Fruit fly (Drosophila melanogaster): ENCODE data around the gene lmgA.

Gene lmgA

DNA sequence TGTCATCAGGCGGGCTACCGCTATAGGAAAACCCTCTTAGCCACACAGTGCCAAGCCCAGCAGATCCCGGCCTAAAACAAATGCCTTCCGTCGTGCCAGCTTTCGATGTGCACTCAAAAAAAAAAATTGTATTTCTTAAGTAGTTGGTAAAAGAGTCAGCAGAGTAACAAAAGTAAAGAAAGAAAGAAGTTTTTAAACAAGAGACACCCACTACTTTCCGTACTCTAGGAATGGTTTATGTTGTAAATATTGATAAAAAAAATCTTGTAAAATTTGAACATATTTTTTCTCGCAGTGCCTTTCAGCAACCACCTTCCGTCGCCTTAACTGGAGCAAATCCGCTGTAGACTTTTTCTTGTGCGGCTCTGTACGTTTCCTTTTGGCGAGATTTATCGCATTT lies 44.5 kb upstream of the lmgA start (continued):
- TF ChIP-seq CG4318 (GFP tag; optimal IDR thresholded peaks at IDR 0.05) (no peak), CG7368 (GFP tag; optimal IDR thresholded peaks at IDR 0.05) (peak; percentile 29), CG32006 (GFP tag; optimal IDR thresholded peaks at IDR 0.05) (peak; percentile 55), dsx (GFP tag; optimal IDR thresholded peaks at IDR 0.05; ENCODE audit: poor library complexity, severe bottlenecking) (peak; percentile 57), svp (GFP tag) (peak; percentile 70), cyc (GFP tag; optimal IDR thresholded peaks at IDR 0.05) (peak; percentile 52), CG3919 (GFP tag; optimal IDR thresholded peaks at IDR 0.05) (peak; percentile 69), ss (GFP tag; optimal IDR thresholded peaks at IDR 0.05) (peak; percentile 37 to 56), Eip93F (GFP tag; optimal IDR thresholded peaks at IDR 0.05) (no peak), Blimp-1 (GFP tag; optimal IDR thresholded peaks at IDR 0.05) (no peak), CG10669 (GFP tag; optimal IDR thresholded peaks at IDR 0.05) (peak; percentile 56), net (GFP tag; optimal IDR thresholded peaks at IDR 0.05) (peak; percentile 32)

DNA sequence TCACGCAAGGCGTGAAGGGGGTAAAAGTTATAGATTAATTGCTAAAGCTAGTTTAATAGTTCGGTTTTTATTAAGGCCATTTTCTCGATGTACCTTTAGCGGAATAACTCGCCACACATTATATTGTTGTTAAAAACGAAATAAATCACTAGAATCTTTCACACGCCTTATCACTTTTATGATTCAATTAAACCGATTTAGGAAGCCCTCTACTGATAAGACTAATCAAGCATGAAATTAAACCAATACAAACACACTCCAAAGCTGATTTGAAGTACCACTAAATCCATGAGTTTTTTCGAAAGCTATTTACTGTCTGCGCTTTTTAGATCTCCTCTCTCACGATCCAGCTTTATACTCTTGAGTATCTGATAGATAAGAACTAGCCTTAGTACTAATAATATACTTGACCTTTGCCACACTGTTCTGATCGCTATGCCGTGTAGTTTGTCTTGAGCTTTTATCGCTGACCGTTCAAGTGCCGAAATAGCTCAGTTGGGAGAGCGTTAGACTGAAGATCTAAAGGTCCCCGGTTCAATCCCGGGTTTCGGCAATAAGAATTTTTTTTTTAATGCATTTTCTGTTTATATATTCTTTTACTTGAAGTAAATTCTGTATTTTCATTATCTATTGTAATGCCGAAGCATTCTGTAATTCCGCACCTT lies 42.1 kb upstream of the lmgA start:
- TF ChIP-seq Hr39 (GFP tag; optimal IDR thresholded peaks at IDR 0.05): no peak
- peak; percentile 89 for TF ChIP-seq svp (GFP tag)

DNA sequence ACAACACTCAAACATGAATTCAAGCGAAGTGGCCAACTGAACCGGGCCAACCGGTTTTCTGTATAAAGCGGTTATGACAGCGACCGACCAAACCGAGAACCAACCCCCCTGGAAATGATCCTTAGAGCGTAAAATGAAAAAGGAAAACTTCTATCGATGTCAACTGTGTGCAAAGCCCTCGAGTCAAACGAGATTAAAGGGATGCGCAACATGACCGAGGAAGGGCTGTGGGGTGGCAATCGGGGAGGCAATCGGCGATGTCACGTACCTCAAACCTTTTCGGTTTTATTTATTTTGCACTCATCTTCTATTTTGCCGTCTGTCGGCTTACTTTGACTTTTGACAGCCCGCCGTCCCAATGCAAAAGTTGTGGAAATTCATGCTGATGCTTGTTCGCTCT lies 27.8 kb upstream of the lmgA start:
- TF ChIP-seq Ets96B (tag; optimal IDR thresholded peaks at IDR 0.05): no peak
- no peak for TF ChIP-seq eg (GFP tag; IDR thresholded peaks at IDR 0.05)
- no peak for TF ChIP-seq Eip75B (GFP tag; optimal IDR thresholded peaks at IDR 0.05)
- TF ChIP-seq ss (GFP tag; optimal IDR thresholded peaks at IDR 0.05): no peak
- no peak for TF ChIP-seq Hr38 (GFP tag; optimal IDR thresholded peaks at IDR 0.05)
- TF ChIP-seq CG6854 (GFP tag; optimal IDR thresholded peaks at IDR 0.05): no peak
- TF ChIP-seq esn (GFP tag; optimal IDR thresholded peaks at IDR 0.05): no peak
- TF ChIP-seq cyc (GFP tag; optimal IDR thresholded peaks at IDR 0.05): no peak
- no peak for TF ChIP-seq topi (GFP tag; optimal IDR thresholded peaks at IDR 0.05)
- TF ChIP-seq pdm3 (GFP tag; optimal IDR thresholded peaks at IDR 0.05): no peak
- TF ChIP-seq CG6276 (GFP tag; optimal IDR thresholded peaks at IDR 0.05): no peak
- no peak for TF ChIP-seq acj6 (GFP tag; optimal IDR thresholded peaks at IDR 0.05)
- TF ChIP-seq CG34406 (GFP tag; optimal IDR thresholded peaks at IDR 0.05): no peak

DNA sequence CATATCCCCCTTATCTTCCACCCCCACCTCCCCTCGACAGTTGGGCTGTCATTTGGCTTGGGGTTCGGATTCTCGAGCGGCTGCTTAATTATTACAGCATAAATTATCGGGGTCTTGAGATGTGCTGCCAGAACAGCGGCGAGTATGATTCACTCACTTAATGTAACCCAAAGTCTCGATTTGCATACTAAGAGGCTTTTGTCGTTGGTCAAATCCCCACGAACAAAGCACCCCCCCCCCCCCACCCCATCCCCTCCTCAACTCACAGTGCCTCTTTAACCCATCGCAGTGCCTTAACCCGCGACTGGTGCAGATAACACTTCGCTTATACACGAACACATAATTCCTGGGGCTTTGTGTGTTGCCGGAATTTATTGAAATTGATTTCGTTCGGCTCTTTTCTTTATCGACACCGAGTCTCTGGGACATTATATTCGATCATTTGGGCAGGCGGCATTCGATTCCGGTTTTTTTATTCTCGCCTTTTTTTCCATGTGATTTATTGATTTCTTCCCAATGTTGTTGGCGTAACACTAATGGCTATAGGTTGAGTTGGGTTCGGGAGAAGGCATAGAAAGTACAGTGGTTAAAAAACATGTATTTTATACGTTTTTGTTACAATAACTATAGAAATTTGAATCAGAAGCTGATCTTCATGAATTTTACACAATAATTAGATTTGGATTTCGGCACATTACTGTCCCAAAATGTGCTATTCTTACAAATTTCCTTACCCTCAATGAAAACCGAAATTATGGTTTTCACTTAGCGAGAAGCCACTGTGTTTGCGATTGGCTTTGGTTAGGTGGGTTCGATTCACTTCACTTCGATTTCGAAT lies 25.6 kb upstream of the lmgA start:
- TF ChIP-seq eg (GFP tag; IDR thresholded peaks at IDR 0.05): no peak
- no peak for TF ChIP-seq CG11294 (GFP tag; IDR thresholded peaks at IDR 0.05)
- no peak for TF ChIP-seq fd85E (GFP tag; optimal IDR thresholded peaks at IDR 0.05)
- TF ChIP-seq svp (GFP tag): peak; percentile 68
- TF ChIP-seq Met (GFP tag; optimal IDR thresholded peaks at IDR 0.05): peak; percentile 59
- TF ChIP-seq achi (GFP tag; optimal IDR thresholded peaks at IDR 0.05): no peak
- no peak for TF ChIP-seq OdsH (GFP tag; optimal IDR thresholded peaks at IDR 0.05)
- TF ChIP-seq Hr4 (GFP tag; optimal IDR thresholded peaks at IDR 0.05): peak; percentile 27
- TF ChIP-seq CG8319 (GFP tag; optimal IDR thresholded peaks at IDR 0.05): no peak
- TF ChIP-seq Sox14 (GFP tag; optimal IDR thresholded peaks at IDR 0.05): no peak
- TF ChIP-seq fkh (GFP tag; optimal IDR thresholded peaks at IDR 0.05): no peak
- peak; percentile 76 for TF ChIP-seq vri (GFP tag; optimal IDR thresholded peaks at IDR 0.05)
- TF ChIP-seq CG10669 (GFP tag; optimal IDR thresholded peaks at IDR 0.05): no peak
- peak; percentile 53 for TF ChIP-seq Eip78C (GFP tag)
- no peak for TF ChIP-seq Eip75B (GFP tag; optimal IDR thresholded peaks at IDR 0.05)
- no peak for TF ChIP-seq Lpt (GFP tag; optimal IDR thresholded peaks at IDR 0.05)
- TF ChIP-seq Gug (GFP tag; IDR thresholded peaks at IDR 0.05): no peak
- no peak for TF ChIP-seq CG11762 (GFP tag; optimal IDR thresholded peaks at IDR 0.05; ENCODE audit: insufficient read depth)
- no peak for TF ChIP-seq CG15336 (GFP tag; IDR thresholded peaks at IDR 0.05)
- TF ChIP-seq Sox102F (GFP tag; optimal IDR thresholded peaks at IDR 0.05): peak; percentile 25
- TF ChIP-seq CG6808 (GFP tag; optimal IDR thresholded peaks at IDR 0.05): no peak
- peak; percentile 58 for TF ChIP-seq esn (GFP tag; optimal IDR thresholded peaks at IDR 0.05)
- TF ChIP-seq topi (GFP tag; optimal IDR thresholded peaks at IDR 0.05): peak; percentile 48
- TF ChIP-seq CG11902 (GFP tag; optimal IDR thresholded peaks at IDR 0.05): no peak
- TF ChIP-seq CG16779 (tag; optimal IDR thresholded peaks at IDR 0.05): no peak
- TF ChIP-seq Smox (GFP tag; optimal IDR thresholded peaks at IDR 0.05): peak; percentile 28
- no peak for TF ChIP-seq dsx (GFP tag; optimal IDR thresholded peaks at IDR 0.05; ENCODE audit: poor library complexity, severe bottlenecking)
- no peak for TF ChIP-seq net (GFP tag; optimal IDR thresholded peaks at IDR 0.05)

Data from whole organism, prepupa.